Fruit fly (Drosophila melanogaster) whole organism, embryonic: ENCODE results near the gene chic.

Experiments used
- Aef1 ChIP-seq: fragments of 200-800 bp; sonication (Bioruptor generic); IDR thresholded peaks from 3 replicates; pipeline ENCODE4 v1.3.6; 2022; ENCODE audit warnings: missing biosample characterization, missing genetic modification characterization
- BtbVII ChIP-seq: fragments of 200-800 bp; sonication (Bioruptor generic); optimal IDR thresholded peaks from 3 replicates; lab custom pipeline; 2017; ENCODE audit warnings: missing biosample characterization, mild to moderate bottlenecking, missing genetic modification characterization
- C15 ChIP-seq: fragments of 200-800 bp; sonication (Bioruptor generic); IDR thresholded peaks from 3 replicates; pipeline ENCODE4 v1.3.6; 2022; ENCODE audit warnings: missing biosample characterization, missing genetic modification characterization
- CG10209 ChIP-seq: fragments of 200-800 bp; sonication (Bioruptor generic); optimal IDR thresholded peaks from 3 replicates; lab custom pipeline; 2017; ENCODE audit warnings: missing biosample characterization, mild to moderate bottlenecking, missing genetic modification characterization, missing genetic modification reagents
- CG11723 ChIP-seq: fragments of 200-800 bp; sonication (Bioruptor generic); optimal IDR thresholded peaks from 2 replicates; lab custom pipeline; 2017; ENCODE audit warnings: missing biosample characterization, mild to moderate bottlenecking, missing genetic modification characterization
- CG13775 ChIP-seq: fragments of 200-800 bp; sonication (Bioruptor generic); optimal IDR thresholded peaks from 3 replicates; lab custom pipeline; 2017; ENCODE audit warnings: missing biosample characterization, mild to moderate bottlenecking, missing genetic modification characterization
- CG1602 ChIP-seq: fragments of 200-800 bp; sonication (Bioruptor generic); optimal IDR thresholded peaks from 3 replicates; lab custom pipeline; 2016; ENCODE audit warnings: missing biosample characterization, missing genetic modification characterization
- CG17568 ChIP-seq: fragments of 200-800 bp; sonication (Bioruptor generic); optimal IDR thresholded peaks from 2 replicates; lab custom pipeline; 2018; ENCODE audit warnings: missing biosample characterization, mild to moderate bottlenecking, missing genetic modification characterization, moderate library complexity
- CG18476 ChIP-seq: fragments of 200-800 bp; sonication (Bioruptor generic); optimal IDR thresholded peaks from 2 replicates; lab custom pipeline; 2016; ENCODE audit warnings: missing biosample characterization, mild to moderate bottlenecking, missing genetic modification characterization
- CG30431 ChIP-seq: fragments of 200-800 bp; sonication (Bioruptor generic); optimal IDR thresholded peaks from 2 replicates; lab custom pipeline; 2017; ENCODE audit warnings: missing biosample characterization, missing genetic modification characterization
- CG3065 ChIP-seq: fragments of 200-800 bp; sonication (Bioruptor generic); optimal IDR thresholded peaks from 2 replicates; lab custom pipeline; 2016; ENCODE audit warnings: missing biosample characterization, missing genetic modification characterization
- CG3281 ChIP-seq: fragments of 200-800 bp; sonication (Bioruptor generic); optimal IDR thresholded peaks from 3 replicates; lab custom pipeline; 2017; ENCODE audit warnings: missing biosample characterization, mild to moderate bottlenecking, missing genetic modification characterization
- CG42726 ChIP-seq: fragments of 200-800 bp; sonication (Bioruptor generic); IDR thresholded peaks from 2 replicates; pipeline ENCODE4 v1.3.6; 2022; ENCODE audit warnings: missing biosample characterization, missing genetic modification characterization; ENCODE audit not compliant: partially characterized antibody
- CG43689 ChIP-seq: fragments of 200-800 bp; sonication (Bioruptor generic); IDR thresholded peaks from 2 replicates; pipeline ENCODE4 v1.3.6; 2022; ENCODE audit warnings: missing biosample characterization, missing genetic modification characterization
- CG6272 ChIP-seq: fragments of 200-800 bp; sonication (Bioruptor generic); IDR thresholded peaks from 2 replicates; pipeline ENCODE4 v1.3.6; 2022; ENCODE audit warnings: missing biosample characterization, missing genetic modification characterization
- CG6765 ChIP-seq: fragments of 200-800 bp; sonication (Bioruptor generic); optimal IDR thresholded peaks from 3 replicates; lab custom pipeline; 2017; ENCODE audit warnings: missing biosample characterization, mild to moderate bottlenecking, missing genetic modification characterization
- CG7271 ChIP-seq: fragments of 200-800 bp; sonication (Bioruptor generic); optimal IDR thresholded peaks from 2 replicates; lab custom pipeline; 2018; ENCODE audit warnings: missing biosample characterization, mild to moderate bottlenecking, missing genetic modification characterization, moderate library complexity
- CG9609 ChIP-seq: fragments of 200-800 bp; sonication (Bioruptor generic); optimal IDR thresholded peaks from 3 replicates; lab custom pipeline; 2016; ENCODE audit warnings: missing biosample characterization, missing genetic modification characterization
- CG9876 ChIP-seq: fragments of 200-800 bp; sonication (Bioruptor generic); optimal IDR thresholded peaks from 2 replicates; lab custom pipeline; 2016; ENCODE audit warnings: missing biosample characterization, missing genetic modification characterization
- Camta ChIP-seq: fragments of 200-800 bp; sonication (Bioruptor generic); optimal IDR thresholded peaks from 2 replicates; lab custom pipeline; 2016; ENCODE audit warnings: missing biosample characterization, missing genetic modification characterization
- CrebB ChIP-seq: fragments of 200-800 bp; sonication (Bioruptor generic); optimal IDR thresholded peaks from 3 replicates; lab custom pipeline; 2018; ENCODE audit warnings: missing biosample characterization, mild to moderate bottlenecking, missing genetic modification characterization
- Dip3 ChIP-seq: fragments of 200-800 bp; sonication (Bioruptor generic); optimal IDR thresholded peaks from 3 replicates; lab custom pipeline; 2016; ENCODE audit warnings: missing biosample characterization, missing genetic modification characterization
- Drgx ChIP-seq: fragments of 200-800 bp; sonication (Bioruptor generic); IDR thresholded peaks from 2 replicates; pipeline ENCODE4 v1.3.6; 2022; ENCODE audit warnings: missing biosample characterization, missing genetic modification characterization
- Eip74EF ChIP-seq, 2 experiments: fragments of 200-800 bp in 1 of 2; fragments of >200 bp in 1 of 2; sonication (Bioruptor generic) in 1 of 2; optimal IDR thresholded peaks; 2 replicates each; lab custom pipeline; 2017 to 2019; ENCODE audit warnings: missing biosample characterization in 2 of 2, missing genetic modification characterization in 2 of 2, mild to moderate bottlenecking in 1 of 2, moderate library complexity in 1 of 2
- Elba2 ChIP-seq: fragments of 200-800 bp; sonication (Bioruptor generic); optimal IDR thresholded peaks from 3 replicates; lab custom pipeline; 2016; ENCODE audit warnings: missing biosample characterization, missing genetic modification characterization
- Ets65A ChIP-seq: fragments of 200-800 bp; sonication (Bioruptor generic); peaks from one replicate; lab custom pipeline; 2016; ENCODE audit warnings: missing biosample characterization, missing genetic modification characterization
- Ets97D ChIP-seq: fragments of 200-800 bp; sonication (Bioruptor generic); optimal IDR thresholded peaks from 3 replicates; lab custom pipeline; 2016; ENCODE audit warnings: missing biosample characterization, missing genetic modification characterization
- H2.0 ChIP-seq: fragments of 200-800 bp; sonication (Bioruptor generic); IDR thresholded peaks from 2 replicates; pipeline ENCODE4 v1.3.6; 2022; ENCODE audit warnings: missing biosample characterization, missing genetic modification characterization
- HLHmδ ChIP-seq: fragments of 200-800 bp; sonication (Bioruptor generic); optimal IDR thresholded peaks from 2 replicates; lab custom pipeline; 2018; ENCODE audit warnings: missing biosample characterization, mild to moderate bottlenecking, missing genetic modification characterization, moderate library complexity
- Oli ChIP-seq: fragments of 200-800 bp; sonication (Bioruptor generic); optimal IDR thresholded peaks from 2 replicates; lab custom pipeline; 2018; ENCODE audit warnings: missing biosample characterization, mild to moderate bottlenecking, missing genetic modification characterization, moderate library complexity
- Poxn ChIP-seq: fragments of 200-800 bp; sonication (Bioruptor generic); IDR thresholded peaks from 2 replicates; pipeline ENCODE4 v1.3.6; 2022; ENCODE audit warnings: missing biosample characterization, missing genetic modification characterization
- Six4 ChIP-seq: fragments of 200-800 bp; sonication (Bioruptor generic); optimal IDR thresholded peaks from 2 replicates; lab custom pipeline; 2016; ENCODE audit warnings: missing biosample characterization, missing genetic modification characterization
- TFAM ChIP-seq: fragments of 200-800 bp; sonication (Bioruptor generic); optimal IDR thresholded peaks from 2 replicates; lab custom pipeline; 2017; ENCODE audit warnings: missing biosample characterization, missing genetic modification characterization, inconsistent platforms
- Tbp ChIP-seq: fragments of >200 bp; optimal IDR thresholded peaks from 2 replicates; lab custom pipeline; 2018; ENCODE audit warnings: missing biosample characterization, missing genetic modification characterization
- abd-A ChIP-seq: fragments of 200-800 bp; sonication (Bioruptor generic); optimal IDR thresholded peaks from 3 replicates; lab custom pipeline; 2019; ENCODE audit warnings: missing biosample characterization, mild to moderate bottlenecking, missing genetic modification characterization, moderate library complexity
- ash1 ChIP-seq: fragments of 200-800 bp; sonication (Bioruptor generic); optimal IDR thresholded peaks from 2 replicates; lab custom pipeline; 2018; ENCODE audit warnings: missing biosample characterization, mild to moderate bottlenecking, missing genetic modification characterization
- bigmax ChIP-seq: fragments of 200-800 bp; sonication (Bioruptor generic); optimal IDR thresholded peaks from 2 replicates; lab custom pipeline; 2018; ENCODE audit warnings: missing biosample characterization, mild to moderate bottlenecking, missing genetic modification characterization
- cwo ChIP-seq: fragments of 200-800 bp; sonication (Bioruptor generic); optimal IDR thresholded peaks from 3 replicates; lab custom pipeline; 2017; ENCODE audit warnings: missing biosample characterization, missing genetic modification characterization, mild to moderate bottlenecking, moderate library complexity, missing genetic modification reagents
- dati ChIP-seq: fragments of 200-800 bp; sonication (Bioruptor generic); IDR thresholded peaks from 2 replicates; pipeline ENCODE4 v1.3.6; 2022; ENCODE audit warnings: missing biosample characterization, missing genetic modification characterization
- h ChIP-seq: fragments of >200 bp; optimal IDR thresholded peaks from 2 replicates; lab custom pipeline; 2017
- ken ChIP-seq: fragments of 200-800 bp; sonication (Bioruptor generic); IDR thresholded peaks from 3 replicates; pipeline ENCODE4 v1.3.6; 2022; ENCODE audit warnings: missing biosample characterization, missing genetic modification characterization
- luna ChIP-seq: fragments of 200-800 bp; sonication (Bioruptor generic); optimal IDR thresholded peaks from 2 replicates; lab custom pipeline; 2016; ENCODE audit warnings: missing biosample characterization, missing genetic modification characterization
- pfk ChIP-seq: fragments of 200-800 bp; sonication (Bioruptor generic); optimal IDR thresholded peaks from 2 replicates; lab custom pipeline; 2018; ENCODE audit warnings: missing biosample characterization, mild to moderate bottlenecking, missing genetic modification characterization, moderate library complexity
- pros ChIP-seq: fragments of 200-800 bp; sonication (Bioruptor generic); optimal IDR thresholded peaks from 3 replicates; lab custom pipeline; 2019; ENCODE audit warnings: missing biosample characterization, mild to moderate bottlenecking, missing genetic modification characterization, moderate library complexity
- tna ChIP-seq: fragments of 200-800 bp; sonication (Bioruptor generic); IDR thresholded peaks from 2 replicates; pipeline ENCODE4 v1.3.6; 2022; ENCODE audit warnings: missing biosample characterization, missing genetic modification characterization; ENCODE audit not compliant: partially characterized antibody
- usp ChIP-seq: fragments of >200 bp; optimal IDR thresholded peaks from 2 replicates; lab custom pipeline; 2017; ENCODE audit warnings: missing biosample characterization, missing genetic modification characterization
- vnd ChIP-seq: fragments of 200-800 bp; sonication (Bioruptor generic); IDR thresholded peaks from 3 replicates; pipeline ENCODE4 v1.3.6; 2022; ENCODE audit warnings: missing biosample characterization, missing genetic modification characterization; ENCODE audit not compliant: partially characterized antibody
- wdn ChIP-seq: fragments of 200-800 bp; sonication (Bioruptor generic); IDR thresholded peaks from 2 replicates; pipeline ENCODE4 v1.3.6; 2022; ENCODE audit warnings: missing biosample characterization, missing genetic modification characterization
- zf30C ChIP-seq: fragments of 200-800 bp; sonication (Bioruptor generic); optimal IDR thresholded peaks from 3 replicates; lab custom pipeline; 2018; ENCODE audit warnings: missing biosample characterization, mild to moderate bottlenecking, missing genetic modification characterization

Gene chic

dm6 chr2L:5943229-5944078 is 37.4 kb downstream of the chic start, which contains the start of the genes Sfp26Ad and Gpdh1 (continued):
- TF ChIP-seq CG1602 (GFP tag; lab: Kevin White, UChicago) (peak; percentile 79), Tbp (GFP tag; lab: Kevin White, UChicago) (no peak), CG9609 (GFP tag; lab: Kevin White, UChicago) (peak; percentile 64), CG17568 (GFP tag; lab: Kevin White, UChicago) (peak; percentile 74), Dip3 (GFP tag; lab: Kevin White, UChicago) (peak; percentile 83), Camta (peak; percentile 73), luna (peak; percentile 71), Drgx (0 out of 2 replicates have a peak, but pooled peaks have one; percentile 20), H2.0 (GFP tag; lab: Robert Waterston, UW) (peak; percentile 57), Ets97D (GFP tag; lab: Kevin White, UChicago) (peak; percentile 85), TFAM (peak; percentile 22), CG3281 (peak; percentile 60), Ets65A (GFP tag; lab: Kevin White, UChicago) (peak; percentile 98), CG18476 (GFP tag; lab: Kevin White, UChicago) (peak; percentile 41), CG3065 (GFP tag; lab: Kevin White, UChicago) (peak; percentile 15), dati (GFP tag; lab: Robert Waterston, UW) (no peak), Aef1 (GFP tag; lab: Robert Waterston, UW) (peak; percentile 63; the same call in 1 of the 3 replicates), Eip74EF (GFP tag; optimal IDR thresholded peaks at IDR 0.05; lab: Kevin White, UChicago) (peak in 1 of 2 experiments; percentile 38), CG30431 (peak; percentile 48), CG6765 (GFP tag; lab: Kevin White, UChicago) (peak; percentile 78), Elba2 (GFP tag; lab: Kevin White, UChicago) (peak; percentile 72), CG9876 (GFP tag; lab: Kevin White, UChicago) (peak; percentile 46), CG6272 (GFP tag; lab: Robert Waterston, UW) (no peak; the same call in 1 of the 2 replicates), usp (no peak), ash1 (no peak), CrebB (tag; lab: Kevin White, UChicago) (peak; percentile 15), zf30C (GFP tag; lab: Kevin White, UChicago) (no peak), CG42726 (0 out of 2 replicates have a peak, but pooled peaks have one; percentile 17), CG7271 (tag; lab: Kevin White, UChicago) (no peak), abd-A (no peak), pros (GFP tag; lab: Kevin White, UChicago) (no peak), Six4 (GFP tag; lab: Kevin White, UChicago) (peak; percentile 68), h (no peak), Oli (tag; lab: Kevin White, UChicago) (peak; percentile 22), BtbVII (peak; percentile 61), pfk (GFP tag; lab: Kevin White, UChicago) (peak; percentile 7), wdn (GFP tag; lab: Robert Waterston, UW) (no peak), tna (no peak; the same call in 1 of the 2 replicates), CG43689 (no peak), CG11723 (GFP tag; lab: Kevin White, UChicago) (peak; percentile 57), HLHmδ (GFP tag; lab: Kevin White, UChicago) (peak; percentile 28), CG13775 (GFP tag; lab: Kevin White, UChicago) (peak; percentile 72), cwo (GFP tag; lab: Kevin White, UChicago) (peak; percentile 68), ken (GFP tag; lab: Robert Waterston, UW) (peak; percentile 72), bigmax (GFP tag; lab: Kevin White, UChicago) (peak; percentile 23), Poxn (no peak), C15 (no peak), vnd (no peak), CG10209 (peak; percentile 74)
